Worm (Caenorhabditis elegans) whole organism, L1 larva: ENCODE data around the gene Y32G9A.12.

Source experiments
- dpl-1 ChIP-seq, 3 experiments: fragments of 150-350 bp in 2 of 3; sonication (generic microtip) in 1 of 3; optimal IDR thresholded peaks; 2 replicates each; lab custom pipeline; 2014 to 2017; ENCODE audit warnings: missing biosample characterization in 3 of 3, missing genetic modification characterization in 3 of 3, missing genetic modification reagents in 3 of 3
- fkh-10 ChIP-seq: sonication (generic microtip); optimal IDR thresholded peaks from 2 replicates; lab custom pipeline; 2017; ENCODE audit warnings: missing biosample characterization, missing genetic modification reagents, missing genetic modification characterization
- hlh-4 ChIP-seq: sonication (generic microtip); optimal IDR thresholded peaks from 2 replicates; lab custom pipeline; 2016; ENCODE audit warnings: mild to moderate bottlenecking, missing genetic modification characterization, missing compliant biosample characterization
- lin-13 ChIP-seq: fragments of 150-350 bp; optimal IDR thresholded peaks from 2 replicates; lab custom pipeline; 2014; ENCODE audit warnings: missing biosample characterization, missing genetic modification reagents, missing genetic modification characterization
- mdl-1 ChIP-seq, 2 experiments: fragments of 150-350 bp; optimal IDR thresholded peaks; 2 replicates each; lab custom pipeline; 2014 to 2017; ENCODE audit warnings: missing biosample characterization in 2 of 2, missing genetic modification characterization in 2 of 2, inconsistent platforms in 1 of 2
- mep-1 ChIP-seq: fragments of 150-350 bp; optimal IDR thresholded peaks from 2 replicates; lab custom pipeline; 2014; ENCODE audit warnings: missing biosample characterization, missing genetic modification characterization
- nhr-20 ChIP-seq: sonication (generic microtip); optimal IDR thresholded peaks from 2 replicates; lab custom pipeline; 2016; ENCODE audit warnings: mild to moderate bottlenecking, missing genetic modification characterization, missing compliant biosample characterization
- nhr-237 ChIP-seq: fragments of 150-350 bp; optimal IDR thresholded peaks from 2 replicates; lab custom pipeline; 2014; ENCODE audit warnings: missing biosample characterization, missing genetic modification characterization
- nhr-28 ChIP-seq: fragments of 150-350 bp; optimal IDR thresholded peaks from 2 replicates; lab custom pipeline; 2014; ENCODE audit warnings: missing biosample characterization, missing genetic modification characterization
- skn-1 ChIP-seq: fragments of 150-350 bp; optimal IDR thresholded peaks from 2 replicates; lab custom pipeline; 2014; ENCODE audit warnings: missing biosample characterization, missing genetic modification characterization
- tbx-2 ChIP-seq: sonication (generic microtip); optimal IDR thresholded peaks from 2 replicates; lab custom pipeline; 2016; ENCODE audit warnings: missing genetic modification characterization, missing compliant biosample characterization
- unc-30 ChIP-seq: sonication (generic microtip); optimal IDR thresholded peaks from 2 replicates; lab custom pipeline; 2017; ENCODE audit warnings: missing biosample characterization, missing genetic modification characterization
- unc-86 ChIP-seq: sonication (generic microtip); optimal IDR thresholded peaks from 2 replicates; lab custom pipeline; 2016; ENCODE audit warnings: missing genetic modification characterization, missing compliant biosample characterization
- ztf-11 ChIP-seq, 2 experiments: sonication (generic microtip); optimal IDR thresholded peaks; 2 replicates each; lab custom pipeline; 2016 to 2017; ENCODE audit warnings: missing genetic modification characterization in 2 of 2, missing biosample characterization in 1 of 2, missing compliant biosample characterization in 1 of 2

ce11 chrV:1955246-1955645 is 35.2 kb upstream of the Y32G9A.12 start:
- TF ChIP-seq dpl-1 (GFP tag; optimal IDR thresholded peaks at IDR 0.05; lab: Kevin White, UChicago) (no peak), fkh-10 (no peak), hlh-4 (tag; lab: Kevin White, UChicago) (no peak), skn-1 (tag; lab: Kevin White, UChicago) (no peak), mep-1 (tag; lab: Kevin White, UChicago) (no peak), ztf-11 (tag; optimal IDR thresholded peaks at IDR 0.05; lab: Kevin White, UChicago) (no peak), nhr-237 (no peak), nhr-20 (tag; lab: Kevin White, UChicago) (no peak), nhr-28 (tag; lab: Kevin White, UChicago) (no peak), unc-30 (no peak), lin-13 (no peak), mdl-1 (tag; optimal IDR thresholded peaks at IDR 0.05; lab: Kevin White, UChicago) (no peak), unc-86 (tag; lab: Kevin White, UChicago) (no peak), tbx-2 (tag; lab: Kevin White, UChicago) (no peak)
